Worm (Caenorhabditis elegans) whole organism, L3 larva: ENCODE results near the gene Y59H11AR.3.

Source experiments
- R02D3.7 ChIP-seq: fragments of 150-350 bp; optimal IDR thresholded peaks from 2 replicates; lab custom pipeline; 2014; ENCODE audit warnings: missing biosample characterization, missing genetic modification characterization
- ZK546.5 ChIP-seq: sonication (generic microtip); optimal IDR thresholded peaks from 2 replicates; lab custom pipeline; 2017; ENCODE audit warnings: missing biosample characterization, missing genetic modification characterization
- aly-2 ChIP-seq: fragments of 150-350 bp; optimal IDR thresholded peaks from 2 replicates; lab custom pipeline; 2014; ENCODE audit warnings: missing biosample characterization, missing genetic modification characterization
- ama-1 ChIP-seq: fragments of 150-350 bp; optimal IDR thresholded peaks from 2 replicates; lab custom pipeline; 2018
- ceh-28 ChIP-seq: fragments of 150-350 bp; optimal IDR thresholded peaks from 2 replicates; lab custom pipeline; 2014; ENCODE audit warnings: missing biosample characterization, missing genetic modification reagents, missing genetic modification characterization
- ceh-9 ChIP-seq: sonication (generic microtip); optimal IDR thresholded peaks from 2 replicates; lab custom pipeline; 2018; ENCODE audit warnings: missing biosample characterization, missing genetic modification characterization
- egl-5 ChIP-seq: fragments of 150-350 bp; optimal IDR thresholded peaks from 2 replicates; lab custom pipeline; 2017; ENCODE audit warnings: missing biosample characterization, missing genetic modification reagents, missing genetic modification characterization, inconsistent platforms
- elt-2 ChIP-seq: sonication (generic microtip); optimal IDR thresholded peaks from 2 replicates; lab custom pipeline; 2016; ENCODE audit warnings: missing genetic modification reagents, mild to moderate bottlenecking, missing genetic modification characterization, missing compliant biosample characterization
- fkh-10 ChIP-seq: sonication (generic microtip); optimal IDR thresholded peaks from 2 replicates; lab custom pipeline; 2017; ENCODE audit warnings: missing biosample characterization, missing genetic modification reagents, missing genetic modification characterization
- fkh-2 ChIP-seq: fragments of 150-350 bp; optimal IDR thresholded peaks from 2 replicates; lab custom pipeline; 2014; ENCODE audit warnings: missing biosample characterization, missing genetic modification reagents, missing genetic modification characterization
- fos-1 ChIP-seq: fragments of 150-350 bp; optimal IDR thresholded peaks from 2 replicates; lab custom pipeline; 2014; ENCODE audit warnings: missing biosample characterization, missing genetic modification characterization
- hmg-11 ChIP-seq: sonication (generic microtip); optimal IDR thresholded peaks from 2 replicates; lab custom pipeline; 2016; ENCODE audit warnings: missing genetic modification characterization, missing compliant biosample characterization
- lin-15B ChIP-seq: fragments of 150-350 bp; optimal IDR thresholded peaks from 2 replicates; lab custom pipeline; 2014; ENCODE audit warnings: missing biosample characterization, missing genetic modification characterization
- lin-39 ChIP-seq: fragments of 150-350 bp; optimal IDR thresholded peaks from 2 replicates; lab custom pipeline; 2018; ENCODE audit warnings: missing biosample characterization, missing genetic modification reagents, missing genetic modification characterization
- lsy-12 ChIP-seq: sonication (generic microtip); optimal IDR thresholded peaks from 2 replicates; lab custom pipeline; 2016; ENCODE audit warnings: mild to moderate bottlenecking, missing genetic modification characterization, missing compliant biosample characterization
- mdl-1 ChIP-seq: fragments of 150-350 bp; optimal IDR thresholded peaks from 2 replicates; lab custom pipeline; 2014; ENCODE audit warnings: missing biosample characterization, missing genetic modification characterization
- mml-1 ChIP-seq: fragments of 150-350 bp; sonication (generic microtip); optimal IDR thresholded peaks from 3 replicates; lab custom pipeline; 2014; ENCODE audit warnings: missing biosample characterization, missing genetic modification characterization
- nfya-1 ChIP-seq: sonication (generic microtip); optimal IDR thresholded peaks from 2 replicates; lab custom pipeline; 2017; ENCODE audit warnings: missing genetic modification characterization, mild to moderate bottlenecking, missing compliant biosample characterization, antibody characterized with exemption, moderate library complexity; ENCODE audit not compliant: insufficient read depth
- nhr-12 ChIP-seq: fragments of 150-350 bp; optimal IDR thresholded peaks from 2 replicates; lab custom pipeline; 2014; ENCODE audit warnings: missing biosample characterization, missing genetic modification characterization
- nhr-237 ChIP-seq: fragments of 150-350 bp; optimal IDR thresholded peaks from 2 replicates; lab custom pipeline; 2014; ENCODE audit warnings: missing biosample characterization, missing genetic modification characterization
- nhr-28 ChIP-seq: fragments of 150-350 bp; optimal IDR thresholded peaks from 2 replicates; lab custom pipeline; 2014; ENCODE audit warnings: missing biosample characterization, missing genetic modification characterization
- nhr-43 ChIP-seq: sonication (generic microtip); optimal IDR thresholded peaks from 2 replicates; lab custom pipeline; 2016; ENCODE audit warnings: mild to moderate bottlenecking, missing genetic modification characterization, missing compliant biosample characterization; ENCODE audit not compliant: poor library complexity, severe bottlenecking
- nhr-67 ChIP-seq: fragments of 150-350 bp; optimal IDR thresholded peaks from 2 replicates; lab custom pipeline; 2014; ENCODE audit warnings: missing biosample characterization, missing genetic modification characterization
- nhr-77 ChIP-seq: fragments of 150-350 bp; optimal IDR thresholded peaks from 2 replicates; lab custom pipeline; 2014; ENCODE audit warnings: missing biosample characterization, missing genetic modification characterization
- pha-4 ChIP-seq: fragments of 150-350 bp; optimal IDR thresholded peaks from 2 replicates; lab custom pipeline; 2014; ENCODE audit warnings: missing biosample characterization, missing genetic modification reagents, missing genetic modification characterization
- pqm-1 ChIP-seq: fragments of 150-350 bp; optimal IDR thresholded peaks from 2 replicates; lab custom pipeline; 2017; ENCODE audit warnings: missing biosample characterization, missing genetic modification characterization, inconsistent platforms
- sea-2 ChIP-seq: fragments of 150-350 bp; sonication (generic microtip); optimal IDR thresholded peaks from 4 replicates; lab custom pipeline; 2014; ENCODE audit warnings: missing biosample characterization, missing genetic modification reagents, missing genetic modification characterization
- skn-1 ChIP-seq: fragments of 150-350 bp; optimal IDR thresholded peaks from 2 replicates; lab custom pipeline; 2014; ENCODE audit warnings: missing biosample characterization, missing genetic modification characterization
- snpc-4 ChIP-seq: fragments of 150-350 bp; optimal IDR thresholded peaks from 2 replicates; lab custom pipeline; 2014; ENCODE audit warnings: missing biosample characterization, missing genetic modification characterization
- tbx-2 ChIP-seq: sonication (generic microtip); optimal IDR thresholded peaks from 2 replicates; lab custom pipeline; 2016; ENCODE audit warnings: mild to moderate bottlenecking, missing genetic modification characterization, missing compliant biosample characterization
- unc-39 ChIP-seq: sonication (generic microtip); optimal IDR thresholded peaks from 4 replicates; lab custom pipeline; 2017; ENCODE audit warnings: missing biosample characterization, missing genetic modification characterization
- zag-1 ChIP-seq: fragments of 150-350 bp; optimal IDR thresholded peaks from 2 replicates; lab custom pipeline; 2014; ENCODE audit warnings: missing biosample characterization, missing genetic modification characterization
- ztf-11 ChIP-seq: fragments of 150-350 bp; optimal IDR thresholded peaks from 2 replicates; lab custom pipeline; 2014; ENCODE audit warnings: missing biosample characterization, missing genetic modification characterization
- ztf-4 ChIP-seq: fragments of 150-350 bp; optimal IDR thresholded peaks from 2 replicates; lab custom pipeline; 2014; ENCODE audit warnings: missing biosample characterization, missing genetic modification characterization

Y59H11AR.3 gene

DNA sequence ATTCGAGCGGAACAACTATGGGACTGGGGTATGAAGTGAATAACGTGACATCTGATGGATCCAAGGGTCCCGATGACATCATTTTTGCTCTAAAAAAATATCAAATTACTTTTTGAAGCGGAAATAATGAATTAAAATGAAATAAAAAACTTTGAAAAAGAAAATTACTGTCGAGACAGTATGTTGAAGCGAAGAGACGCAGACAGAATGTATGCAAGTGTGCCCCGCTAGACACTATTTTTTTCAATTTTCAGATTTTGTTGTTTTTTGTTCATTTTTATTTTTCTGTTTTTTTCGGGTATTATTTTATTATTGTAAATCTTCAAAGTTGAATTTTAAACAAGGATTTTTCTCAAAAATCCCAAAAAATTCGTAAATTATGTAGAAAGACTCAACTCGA is 23.5 kb upstream of the Y59H11AR.3 start, which contains the start of gene F42A9.8:
TSS of gene F42A9.8 (minus strand) at position 88 of the 400 bp plus-strand sequence.
- TF ChIP-seq nhr-12 (no peak), nfya-1 (peak; percentile 31), R02D3.7 (no peak), fos-1 (no peak), aly-2 (tag; lab: Kevin White, UChicago) (no peak), lin-15B (tag; lab: Kevin White, UChicago) (peak; percentile 13), pha-4 (tag; lab: Kevin White, UChicago) (peak; percentile 40)

ce11 chrIV:8617047-8617446 is 21.8 kb upstream of the Y59H11AR.3 start, which contains the start of the genes F42A9.7 and F42A9.3:
Gene F42A9.7, minus strand, starts transcription at chrIV:8617147.
Gene F42A9.3, plus strand, starts transcription at chrIV:8617260.
- TF ChIP-seq lin-39 (tag; lab: Kevin White, UChicago) (no peak), ama-1 (no peak), ceh-9 (tag; lab: Kevin White, UChicago) (no peak), lsy-12 (no peak), nhr-12 (no peak), nhr-43 (tag; lab: Kevin White, UChicago) (no peak), ztf-4 (tag; lab: Kevin White, UChicago) (no peak), zag-1 (tag; lab: Kevin White, UChicago) (no peak), tbx-2 (no peak)
- TF ChIP-seq, all 47 proteins: peak for 0

DNA sequence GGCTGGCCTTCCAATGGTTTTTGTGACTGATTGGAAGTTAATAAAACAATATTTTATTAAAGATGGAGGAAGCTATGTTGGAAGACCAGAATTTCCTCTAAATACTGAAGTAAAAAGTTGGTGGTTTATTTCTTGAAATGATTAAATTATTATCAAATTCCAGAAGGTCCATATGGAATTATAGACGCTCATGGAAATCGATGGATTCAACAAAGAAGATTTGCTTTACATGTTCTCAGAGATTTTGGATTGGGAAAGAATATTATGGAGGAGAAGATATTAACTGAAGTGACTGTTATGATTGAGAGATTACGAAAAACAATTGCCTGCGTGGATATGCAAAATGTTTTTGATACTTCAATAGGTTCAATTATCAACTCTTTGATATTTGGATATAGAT is 20.1 kb upstream of the Y59H11AR.3 start:
- TF ChIP-seq ceh-28 (tag; lab: Kevin White, UChicago) (no peak), ceh-9 (tag; lab: Kevin White, UChicago) (no peak), ztf-11 (tag; lab: Kevin White, UChicago) (no peak), sea-2 (GFP tag; lab: Kevin White, UChicago) (no peak), ZK546.5 (tag; lab: Kevin White, UChicago) (no peak), nhr-12 (no peak), elt-2 (no peak), ama-1 (no peak), nhr-237 (tag; lab: Kevin White, UChicago) (no peak), nhr-77 (tag; lab: Kevin White, UChicago) (no peak), nhr-67 (tag; lab: Kevin White, UChicago) (no peak), lsy-12 (no peak)
- TF ChIP-seq, all 47 proteins: peak for 0

DNA sequence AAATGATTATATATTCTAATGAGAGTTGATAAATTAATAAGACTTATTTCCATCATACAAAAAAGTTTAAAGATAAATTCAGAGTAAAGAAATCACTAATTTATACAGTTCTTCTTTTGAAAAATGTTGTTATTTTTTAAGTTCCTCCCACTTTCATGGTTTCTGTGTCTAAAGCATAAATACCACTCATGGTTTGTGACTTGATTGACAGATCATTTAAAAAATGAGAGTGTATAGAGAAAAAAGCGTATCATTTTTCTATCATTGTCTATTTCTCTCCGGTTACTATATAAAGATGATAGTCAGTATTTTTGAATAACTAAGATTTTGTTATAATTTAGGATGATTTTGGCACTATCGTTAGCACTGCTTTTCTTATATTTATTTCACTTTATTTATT is 19.5 kb upstream of the Y59H11AR.3 start, which contains the start of gene cyp-33E3:
TSS of gene cyp-33E3 (plus strand) at position 316 of the 400 bp plus-strand sequence.
- TF ChIP-seq elt-2 (peak; percentile 17), nhr-28 (tag; lab: Kevin White, UChicago) (no peak)
- TF ChIP-seq, all 47 proteins: peak for 1

- TF ChIP-seq elt-2 (peak; percentile 67), skn-1 (tag; lab: Kevin White, UChicago) (no peak), pqm-1 (tag; lab: Kevin White, UChicago) (peak; percentile 83), hmg-11 (no peak), nhr-12 (no peak), lin-39 (tag; lab: Kevin White, UChicago) (no peak), nfya-1 (no peak), mml-1 (tag; lab: Kevin White, UChicago) (no peak), unc-39 (tag; lab: Kevin White, UChicago) (no peak), nhr-237 (tag; lab: Kevin White, UChicago) (no peak), nhr-67 (tag; lab: Kevin White, UChicago) (no peak), pha-4 (tag; lab: Kevin White, UChicago) (peak; percentile 91)
Observed at ce11 chrIV:8611886-8612542, 16.8 kb upstream of the Y59H11AR.3 start, which contains the start of the genes F42A9.17 and cyp-33E2. Gene F42A9.17, minus strand, starts transcription at chrIV:8611936. Gene cyp-33E2, plus strand, starts transcription at chrIV:8612334.

- no peak for TF ChIP-seq fkh-10 (GFP tag; lab: Kevin White, UChicago)
- no peak for TF ChIP-seq ZK546.5 (tag; lab: Kevin White, UChicago)
- no peak for TF ChIP-seq sea-2 (GFP tag; lab: Kevin White, UChicago)
- no peak for TF ChIP-seq fkh-2
- TF ChIP-seq snpc-4 (tag; lab: Kevin White, UChicago) = no peak
- no peak for TF ChIP-seq egl-5 (tag; lab: Kevin White, UChicago)
- TF ChIP-seq nhr-28 (tag; lab: Kevin White, UChicago) = no peak
- TF ChIP-seq R02D3.7 = no peak
- no peak for TF ChIP-seq hmg-11
- no peak for TF ChIP-seq mdl-1 (tag; lab: Kevin White, UChicago)
- no peak for TF ChIP-seq lin-39 (tag; lab: Kevin White, UChicago)
Observed at ce11 chrIV:8608934-8609333, 13.7 kb upstream of the Y59H11AR.3 start, which contains the start of gene F42A9.6. Gene F42A9.6, plus strand, starts transcription at chrIV:8609234.
